Worm (Caenorhabditis elegans): ENCODE measurements around the gene clec-160.

- TF ChIP-seq nhr-77 (tag; optimal IDR thresholded peaks at IDR 0.05): no peak
- no peak for TF ChIP-seq aly-2 (tag; optimal IDR thresholded peaks at IDR 0.05)
Observed at ce11 chrIII:8319100-8319499, 43.3 kb upstream of the clec-160 start, which contains the start of gene F10E9.11.
